Worm (Caenorhabditis elegans) whole organism, young adult: Measurements from ENCODE around the gene R07E5.6.

Experiments used
- B0019.2 ChIP-seq: fragments of 200-800 bp; sonication (Bioruptor generic); conservative IDR thresholded peaks from 2 replicates; pipeline ENCODE4 v1.3.6; 2022; ENCODE audit warnings: missing genetic modification reagents, missing genetic modification characterization, missing compliant biosample characterization
- C17E4.6 ChIP-seq: fragments of 200-800 bp; sonication (Bioruptor generic); IDR thresholded peaks from 2 replicates; pipeline ENCODE4 v1.3.6; 2022; ENCODE audit warnings: missing genetic modification reagents, missing genetic modification characterization, missing compliant biosample characterization
- F23B12.7 ChIP-seq: sonication (generic microtip); optimal IDR thresholded peaks from 2 replicates; lab custom pipeline; 2017; ENCODE audit warnings: missing genetic modification characterization, mild to moderate bottlenecking, missing compliant biosample characterization, antibody characterized with exemption, moderate library complexity; ENCODE audit not compliant: insufficient read depth
- F57A8.1 ChIP-seq: fragments of 200-800 bp; sonication (Bioruptor generic); optimal IDR thresholded peaks from 2 replicates; lab custom pipeline; 2018; ENCODE audit warnings: mild to moderate bottlenecking, missing genetic modification characterization, moderate library complexity, missing compliant biosample characterization
- K12H6.12 ChIP-seq: fragments of 200-800 bp; sonication (Bioruptor generic); optimal IDR thresholded peaks from 2 replicates; lab custom pipeline; 2018; ENCODE audit warnings: mild to moderate bottlenecking, missing genetic modification characterization, missing compliant biosample characterization
- Y53G8AR.9 ChIP-seq: fragments of 200-800 bp; sonication (Bioruptor generic); conservative IDR thresholded peaks from 2 replicates; pipeline ENCODE4 v1.3.6; 2022; ENCODE audit warnings: missing genetic modification reagents, missing genetic modification characterization, missing compliant biosample characterization
- attf-5 ChIP-seq: fragments of 200-800 bp; sonication (Bioruptor generic); optimal IDR thresholded peaks from 2 replicates; lab custom pipeline; 2018; ENCODE audit warnings: mild to moderate bottlenecking, missing genetic modification characterization, missing compliant biosample characterization
- attf-6 ChIP-seq: fragments of 200-800 bp; sonication (Bioruptor generic); IDR thresholded peaks from 2 replicates; pipeline ENCODE4 v1.3.6; 2022; ENCODE audit warnings: missing genetic modification reagents, missing genetic modification characterization, missing compliant biosample characterization
- cebp-1 ChIP-seq, 2 experiments: fragments of 200-800 bp in 1 of 2; sonication (Bioruptor generic) in 1 of 2; sonication (generic microtip) in 1 of 2; IDR thresholded peaks in 1 of 2; optimal IDR thresholded peaks in 1 of 2; 2 replicates each; pipeline versions ENCODE4 v1.3.6 to Lab custom; 2017 to 2022; ENCODE audit warnings: missing compliant biosample characterization in 2 of 2, missing genetic modification characterization in 2 of 2, mild to moderate bottlenecking in 1 of 2, missing genetic modification reagents in 1 of 2, moderate library complexity in 1 of 2
- cebp-2 ChIP-seq: fragments of 200-800 bp; sonication (Bioruptor generic); IDR thresholded peaks from 2 replicates; pipeline ENCODE4 v1.3.6; 2022; ENCODE audit warnings: missing genetic modification characterization, missing compliant biosample characterization
- efl-1 ChIP-seq: fragments of 150-350 bp; optimal IDR thresholded peaks from 2 replicates; lab custom pipeline; 2014; ENCODE audit warnings: missing biosample characterization, missing genetic modification reagents, missing genetic modification characterization
- ekl-4 ChIP-seq: fragments of 200-800 bp; sonication (Bioruptor generic); IDR thresholded peaks from 2 replicates; pipeline ENCODE4 v1.3.6; 2022; ENCODE audit warnings: missing genetic modification reagents, missing genetic modification characterization, missing compliant biosample characterization
- fkh-3 ChIP-seq: sonication (generic microtip); optimal IDR thresholded peaks from 2 replicates; lab custom pipeline; 2016; ENCODE audit warnings: mild to moderate bottlenecking, missing genetic modification characterization, missing compliant biosample characterization
- him-1 ChIP-seq: sonication (generic microtip); optimal IDR thresholded peaks from 2 replicates; lab custom pipeline; 2016; ENCODE audit warnings: missing genotype, missing genetic modification reagents, missing genetic modification characterization, missing compliant biosample characterization
- hlh-12 ChIP-seq: sonication (generic microtip); optimal IDR thresholded peaks from 2 replicates; lab custom pipeline; 2016; ENCODE audit warnings: missing genetic modification characterization, missing compliant biosample characterization
- hmg-1.2 ChIP-seq: fragments of 200-800 bp; sonication (Bioruptor generic); IDR thresholded peaks from 2 replicates; pipeline ENCODE4 v1.3.6; 2022; ENCODE audit warnings: missing genetic modification reagents, missing genetic modification characterization, missing compliant biosample characterization
- hsf-1 ChIP-seq: fragments of 200-800 bp; sonication (Bioruptor generic); IDR thresholded peaks from 2 replicates; pipeline ENCODE4 v1.3.6; 2022; ENCODE audit warnings: missing genetic modification reagents, missing genetic modification characterization, missing compliant biosample characterization
- lin-26 ChIP-seq: fragments of 200-800 bp; sonication (Bioruptor generic); IDR thresholded peaks from 2 replicates; pipeline ENCODE4 v1.3.6; 2022; ENCODE audit warnings: missing genetic modification reagents, missing genetic modification characterization, missing compliant biosample characterization
- lin-40 ChIP-seq: sonication (generic microtip); optimal IDR thresholded peaks from 2 replicates; lab custom pipeline; 2016; ENCODE audit warnings: missing genetic modification characterization, mild to moderate bottlenecking, missing compliant biosample characterization, missing genotype, missing genetic modification reagents
- lin-54 ChIP-seq: fragments of 200-800 bp; sonication (Bioruptor generic); optimal IDR thresholded peaks from 2 replicates; lab custom pipeline; 2018; ENCODE audit warnings: mild to moderate bottlenecking, missing genetic modification characterization, missing compliant biosample characterization
- lsl-1 ChIP-seq: fragments of 200-800 bp; sonication (Bioruptor generic); optimal IDR thresholded peaks from 2 replicates; lab custom pipeline; 2018; ENCODE audit warnings: mild to moderate bottlenecking, missing genetic modification characterization, moderate library complexity, missing compliant biosample characterization
- madf-6 ChIP-seq: fragments of 200-800 bp; sonication (Bioruptor generic); IDR thresholded peaks from 2 replicates; pipeline ENCODE4 v1.3.6; 2022; ENCODE audit warnings: missing genetic modification reagents, missing genetic modification characterization, missing compliant biosample characterization
- mcd-1 ChIP-seq: fragments of 200-800 bp; sonication (Bioruptor generic); IDR thresholded peaks from 2 replicates; pipeline ENCODE4 v1.3.6; 2022; ENCODE audit warnings: missing genetic modification reagents, missing genetic modification characterization, missing compliant biosample characterization
- mel-28 ChIP-seq: sonication (generic microtip); optimal IDR thresholded peaks from 2 replicates; lab custom pipeline; 2016; ENCODE audit warnings: borderline replicate concordance, mild to moderate bottlenecking, missing genetic modification characterization, missing compliant biosample characterization
- nfya-1 ChIP-seq: sonication (generic microtip); optimal IDR thresholded peaks from 2 replicates; lab custom pipeline; 2017; ENCODE audit warnings: antibody characterized with exemption, missing compliant biosample characterization, missing genetic modification characterization, borderline replicate concordance; ENCODE audit not compliant: insufficient read depth
- nhr-179 ChIP-seq: sonication (generic microtip); optimal IDR thresholded peaks from 2 replicates; lab custom pipeline; 2016; ENCODE audit warnings: mild to moderate bottlenecking, missing genetic modification characterization, missing compliant biosample characterization
- nhr-80 ChIP-seq: sonication (generic microtip); optimal IDR thresholded peaks from 2 replicates; lab custom pipeline; 2016; ENCODE audit warnings: missing genetic modification characterization, missing compliant biosample characterization
- nhr-90 ChIP-seq: sonication (generic microtip); optimal IDR thresholded peaks from 2 replicates; lab custom pipeline; 2016; ENCODE audit warnings: missing genotype, mild to moderate bottlenecking, missing genetic modification characterization, missing compliant biosample characterization
- snpc-3.4 ChIP-seq: sonication (generic microtip); optimal IDR thresholded peaks from 2 replicates; lab custom pipeline; 2017; ENCODE audit warnings: missing genetic modification characterization, mild to moderate bottlenecking, missing compliant biosample characterization, antibody characterized with exemption, moderate library complexity, missing genotype, missing genetic modification reagents
- snpc-4 ChIP-seq, 5 experiments: fragments of 150-350 bp in 1 of 5; sonication (generic microtip) in 4 of 5; optimal IDR thresholded peaks; 2 replicates each; lab custom pipeline; 2014 to 2018; ENCODE audit warnings: missing genetic modification characterization in 5 of 5, missing biosample characterization in 3 of 5, antibody characterized with exemption in 2 of 5, mild to moderate bottlenecking in 2 of 5, missing compliant biosample characterization in 2 of 5, missing genotype in 2 of 5, moderate library complexity in 2 of 5, missing genetic modification reagents in 1 of 5
- sptf-2 ChIP-seq: fragments of 200-800 bp; sonication (Bioruptor generic); optimal IDR thresholded peaks from 2 replicates; lab custom pipeline; 2018; ENCODE audit warnings: mild to moderate bottlenecking, missing genetic modification characterization, missing compliant biosample characterization
- tbp1 ChIP-seq: fragments of 200-800 bp; sonication (Bioruptor generic); optimal IDR thresholded peaks from 2 replicates; lab custom pipeline; 2018; ENCODE audit warnings: mild to moderate bottlenecking, missing genetic modification characterization, missing compliant biosample characterization
- xnd-1 ChIP-seq: sonication (generic microtip); optimal IDR thresholded peaks from 2 replicates; lab custom pipeline; 2016; ENCODE audit warnings: missing genotype, missing genetic modification reagents, missing genetic modification characterization, missing compliant biosample characterization

The R07E5.6 gene

DNA sequence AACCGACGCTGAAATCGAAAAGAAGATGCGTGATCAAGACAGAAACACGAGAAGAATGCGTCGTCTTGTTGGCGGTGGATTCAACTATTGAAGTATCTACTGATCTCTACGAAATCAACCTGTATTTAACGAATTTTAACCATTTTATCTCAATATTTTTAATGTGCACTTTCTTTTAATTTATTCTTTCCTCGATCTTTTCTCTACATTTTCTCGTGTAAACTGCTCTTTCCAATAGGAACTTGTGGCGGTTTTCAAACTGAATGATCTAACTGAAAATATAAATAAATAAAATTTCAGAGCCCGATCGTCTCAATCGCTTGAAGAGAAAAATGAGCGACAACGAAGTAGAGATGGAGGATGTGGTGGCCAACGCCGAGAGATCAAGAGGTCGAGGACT is 7.4 kb downstream of the R07E5.6 start, which contains the start of gene rnp-4:
Gene rnp-4, plus strand, starts transcription at position 301 of the 400 bp plus-strand sequence.
- TF ChIP-seq Y53G8AR.9 (GFP tag; lab: Robert Waterston, UW) (0 out of 2 replicates have a peak, but pooled peaks have one; percentile 17), lin-26 (GFP tag; lab: Robert Waterston, UW) (peak; percentile 39; the same call in 1 of the 2 replicates), hsf-1 (GFP tag; lab: Robert Waterston, UW) (0 out of 2 replicates have a peak, but pooled peaks have one; percentile 29), K12H6.12 (tag; lab: Kevin White, UChicago) (no peak)

DNA sequence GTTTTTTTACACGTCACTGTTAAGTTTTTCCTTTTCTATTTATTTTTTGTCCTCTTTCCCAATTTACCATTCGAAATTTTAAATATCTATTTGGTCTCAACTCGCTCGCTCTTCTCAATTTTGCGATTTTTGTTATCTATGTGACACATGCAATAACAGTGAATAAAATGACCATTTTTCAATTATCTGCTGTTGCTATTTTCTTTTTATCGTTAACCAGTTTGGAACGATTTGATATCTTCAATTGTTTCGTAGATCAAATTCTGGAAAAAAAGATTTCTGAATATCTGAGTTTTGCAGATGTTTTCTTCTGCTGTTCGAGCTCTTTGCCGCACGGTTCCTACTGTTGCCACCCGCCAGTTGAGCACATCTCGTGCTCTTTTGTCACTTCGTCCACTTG is 8.6 kb downstream of the R07E5.6 start, which contains the start of gene prdx-3:
Gene prdx-3, plus strand, starts transcription at position 301 of the 400 bp plus-strand sequence.
- no peak for TF ChIP-seq cebp-2
- no peak for TF ChIP-seq efl-1 (GFP tag; lab: Kevin White, UChicago)
- no peak for TF ChIP-seq mcd-1 (GFP tag; lab: Robert Waterston, UW)
- TF ChIP-seq lin-54 (GFP tag; lab: Kevin White, UChicago) = no peak

DNA sequence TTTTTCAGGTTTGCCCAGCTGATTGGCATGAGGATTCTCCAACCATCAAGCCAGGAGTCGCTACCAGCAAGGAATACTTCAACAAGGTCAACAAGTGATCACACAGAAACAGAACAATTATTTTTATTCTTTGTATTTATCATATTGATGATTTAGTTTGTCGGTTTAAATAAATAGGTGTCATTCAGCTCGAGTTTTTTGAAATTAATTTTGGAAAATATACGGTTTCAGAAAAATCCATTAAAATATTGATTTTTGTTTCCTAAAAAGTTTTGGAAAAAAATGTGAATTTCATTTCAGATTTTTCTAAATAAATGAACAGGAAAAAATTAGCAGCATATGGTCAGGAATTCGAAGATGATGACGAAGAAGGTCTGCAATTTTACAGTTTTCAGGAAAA is 9.7 kb downstream of the R07E5.6 start, which contains the start of gene gpch-1:
Gene gpch-1, plus strand, starts transcription at position 301 of the 400 bp plus-strand sequence.
- no peak for TF ChIP-seq sptf-2 (GFP tag; lab: Kevin White, UChicago)
- TF ChIP-seq ekl-4 (GFP tag; lab: Robert Waterston, UW) = no peak
- TF ChIP-seq nhr-179 (tag; lab: Kevin White, UChicago) = no peak

DNA sequence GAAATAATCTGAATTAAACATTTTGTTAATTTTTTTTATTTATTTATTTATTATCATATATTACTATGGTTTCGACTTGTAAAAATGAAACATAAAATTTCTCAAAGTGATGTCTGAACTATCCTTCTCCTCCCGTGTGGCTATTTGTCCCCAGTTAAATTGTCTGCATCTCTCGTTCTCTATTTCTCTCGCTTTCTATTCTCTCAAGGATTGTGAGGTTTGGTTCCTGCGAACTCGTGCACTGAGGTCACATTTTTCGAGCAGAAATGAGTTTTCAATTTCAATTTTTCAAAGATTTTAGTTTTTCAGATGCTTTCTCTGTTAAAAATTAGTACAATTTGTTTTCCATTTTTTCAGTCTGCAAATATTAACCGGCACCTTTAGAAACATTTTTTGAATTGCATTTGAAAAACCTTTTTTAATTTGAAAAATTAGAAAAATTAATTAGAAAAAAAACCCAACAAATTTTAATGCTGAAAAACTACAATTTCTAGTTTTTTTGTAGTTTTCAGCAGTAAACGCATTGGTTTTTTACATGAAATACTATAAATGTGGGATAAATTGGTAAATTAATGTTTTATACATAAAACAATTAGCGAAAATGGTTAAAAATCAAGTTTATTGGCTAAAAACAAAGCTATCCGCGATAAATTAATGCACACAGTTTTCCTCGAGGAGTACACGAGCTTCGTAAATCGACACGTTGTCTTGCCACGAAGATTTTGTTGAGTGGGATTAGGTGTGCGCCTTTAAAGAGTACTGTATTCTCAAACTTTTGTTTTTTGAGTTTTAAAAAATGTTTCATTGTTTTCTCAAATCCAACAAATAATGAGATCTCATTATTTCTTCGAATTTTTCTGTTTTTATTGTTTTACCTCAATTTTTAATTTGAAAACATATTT is 13.8 kb downstream of the R07E5.6 start:
- TF ChIP-seq hlh-12 (tag; lab: Kevin White, UChicago) (no peak), nfya-1 (tag; lab: Kevin White, UChicago) (no peak), fkh-3 (no peak), K12H6.12 (tag; lab: Kevin White, UChicago) (no peak), madf-6 (GFP tag; lab: Robert Waterston, UW) (peak; percentile 48; the same call in 1 of the 2 replicates), C17E4.6 (no peak), attf-6 (GFP tag; lab: Robert Waterston, UW) (no peak), F23B12.7 (tag; lab: Kevin White, UChicago) (peak; percentile 21), snpc-3.4 (tag; lab: Kevin White, UChicago) (peak; percentile 55), snpc-4 (GFP tag; optimal IDR thresholded peaks at IDR 0.05; lab: Kevin White, UChicago) (no peak), snpc-4 (tag; optimal IDR thresholded peaks at IDR 0.05; lab: Kevin White, UChicago) (peak in 2 of 4 experiments; percentile 3 to 6), nhr-90 (tag; lab: Kevin White, UChicago) (no peak), lsl-1 (GFP tag; lab: Kevin White, UChicago) (peak; percentile 72), Y53G8AR.9 (GFP tag; lab: Robert Waterston, UW) (no peak), lin-40 (peak; percentile 10), nhr-80 (tag; lab: Kevin White, UChicago) (peak; percentile 33), F57A8.1 (GFP tag; lab: Kevin White, UChicago) (no peak), B0019.2 (GFP tag; lab: Robert Waterston, UW) (peak; percentile 90), xnd-1 (tag; lab: Kevin White, UChicago) (peak; percentile 45), cebp-1 (GFP tag; IDR thresholded peaks at IDR 0.05; lab: Robert Waterston, UW) (no peak), cebp-1 (tag; optimal IDR thresholded peaks at IDR 0.05; lab: Kevin White, UChicago) (peak; percentile 45), hmg-1.2 (GFP tag; lab: Robert Waterston, UW) (peak; percentile 45; the same call in 1 of the 2 replicates), attf-5 (GFP tag; lab: Kevin White, UChicago) (peak; percentile 38), lin-54 (GFP tag; lab: Kevin White, UChicago) (peak; percentile 23), mel-28 (tag; lab: Kevin White, UChicago) (no peak), tbp1 (peak; percentile 30), him-1 (tag; lab: Kevin White, UChicago) (peak; percentile 40)
